Fruit fly (Drosophila melanogaster): ENCODE data around the gene tth.

- TF ChIP-seq Sin3A (optimal IDR thresholded peaks at IDR 0.05) (no peak), ttk (optimal IDR thresholded peaks at IDR 0.05) (no peak), h (optimal IDR thresholded peaks at IDR 0.05) (no peak), psq (optimal IDR thresholded peaks at IDR 0.05) (no peak), insv (optimal IDR thresholded peaks at IDR 0.05) (no peak)
These were observed 16.2 kb upstream of the tth start for dm6 chrX:13632606-13633005.
